Worm (Caenorhabditis elegans) whole organism, young adult: ENCODE results near the gene Y53C12B.1.

Experiments used
- C06A6.2 ChIP-seq: fragments of 200-800 bp; sonication (Bioruptor generic); conservative IDR thresholded peaks from 2 replicates; pipeline ENCODE4 v1.3.6; 2022; ENCODE audit warnings: missing genetic modification characterization, missing compliant biosample characterization
- C17E4.6 ChIP-seq: fragments of 200-800 bp; sonication (Bioruptor generic); IDR thresholded peaks from 2 replicates; pipeline ENCODE4 v1.3.6; 2022; ENCODE audit warnings: missing genetic modification reagents, missing genetic modification characterization, missing compliant biosample characterization
- D2030.7 ChIP-seq: fragments of 200-800 bp; sonication (Bioruptor generic); IDR thresholded peaks from 2 replicates; pipeline ENCODE4 v1.3.6; 2022; ENCODE audit warnings: missing genetic modification reagents, missing genetic modification characterization, missing compliant biosample characterization
- F10E7.11 ChIP-seq: sonication (generic microtip); optimal IDR thresholded peaks from 2 replicates; lab custom pipeline; 2017; ENCODE audit warnings: mild to moderate bottlenecking, missing genetic modification characterization, moderate library complexity, missing compliant biosample characterization
- F22D6.2 ChIP-seq: sonication (generic microtip); optimal IDR thresholded peaks from 2 replicates; lab custom pipeline; 2016; ENCODE audit warnings: mild to moderate bottlenecking, missing genetic modification characterization, missing compliant biosample characterization
- F37B4.10 ChIP-seq: fragments of 200-800 bp; sonication (Bioruptor generic); IDR thresholded peaks from 2 replicates; pipeline ENCODE4 v1.3.6; 2022; ENCODE audit warnings: missing genetic modification characterization, missing compliant biosample characterization
- F49E8.2 ChIP-seq: sonication (generic microtip); optimal IDR thresholded peaks from 3 replicates; lab custom pipeline; 2017; ENCODE audit warnings: missing genetic modification characterization, mild to moderate bottlenecking, missing compliant biosample characterization, antibody characterized with exemption, moderate library complexity; ENCODE audit not compliant: insufficient read depth
- F52B5.7 ChIP-seq: sonication (generic microtip); optimal IDR thresholded peaks from 2 replicates; lab custom pipeline; 2016; ENCODE audit warnings: mild to moderate bottlenecking, missing genetic modification characterization, missing compliant biosample characterization
- F55B11.4 ChIP-seq: sonication (generic microtip); optimal IDR thresholded peaks from 2 replicates; lab custom pipeline; 2016; ENCODE audit warnings: missing compliant biosample characterization, missing genetic modification characterization, borderline replicate concordance; ENCODE audit not compliant: insufficient read depth
- Y53G8AR.9 ChIP-seq: fragments of 200-800 bp; sonication (Bioruptor generic); conservative IDR thresholded peaks from 2 replicates; pipeline ENCODE4 v1.3.6; 2022; ENCODE audit warnings: missing genetic modification reagents, missing genetic modification characterization, missing compliant biosample characterization
- Y56A3A.18 ChIP-seq: fragments of 200-800 bp; sonication (Bioruptor generic); IDR thresholded peaks from 2 replicates; pipeline ENCODE4 v1.3.6; 2022; ENCODE audit warnings: missing genetic modification reagents, missing genetic modification characterization, missing compliant biosample characterization
- aptf-3 ChIP-seq: fragments of 200-800 bp; sonication (Bioruptor generic); IDR thresholded peaks from 2 replicates; pipeline ENCODE4 v1.3.6; 2022; ENCODE audit warnings: missing genetic modification characterization, missing compliant biosample characterization
- attf-3 ChIP-seq: fragments of 200-800 bp; sonication (Bioruptor generic); conservative IDR thresholded peaks from 2 replicates; pipeline ENCODE4 v1.3.6; 2022; ENCODE audit warnings: missing genetic modification reagents, missing genetic modification characterization, missing compliant biosample characterization
- attf-5 ChIP-seq: fragments of 200-800 bp; sonication (Bioruptor generic); optimal IDR thresholded peaks from 2 replicates; lab custom pipeline; 2018; ENCODE audit warnings: mild to moderate bottlenecking, missing genetic modification characterization, missing compliant biosample characterization
- cebp-1 ChIP-seq, 2 experiments: fragments of 200-800 bp in 1 of 2; sonication (Bioruptor generic) in 1 of 2; sonication (generic microtip) in 1 of 2; IDR thresholded peaks in 1 of 2; optimal IDR thresholded peaks in 1 of 2; 2 replicates each; pipeline versions ENCODE4 v1.3.6 to Lab custom; 2017 to 2022; ENCODE audit warnings: missing compliant biosample characterization in 2 of 2, missing genetic modification characterization in 2 of 2, mild to moderate bottlenecking in 1 of 2, missing genetic modification reagents in 1 of 2, moderate library complexity in 1 of 2
- ceh-27 ChIP-seq: fragments of 200-800 bp; sonication (Bioruptor generic); optimal IDR thresholded peaks from 2 replicates; lab custom pipeline; 2018; ENCODE audit warnings: mild to moderate bottlenecking, missing genetic modification characterization, moderate library complexity, missing compliant biosample characterization
- ceh-58 ChIP-seq: fragments of 200-800 bp; sonication (Bioruptor generic); IDR thresholded peaks from 2 replicates; pipeline ENCODE4 v1.3.6; 2022; ENCODE audit warnings: missing genetic modification characterization, missing compliant biosample characterization
- ceh-91 ChIP-seq: fragments of 200-800 bp; sonication (Bioruptor generic); IDR thresholded peaks from 2 replicates; pipeline ENCODE4 v1.3.6; 2022; ENCODE audit warnings: missing genetic modification reagents, missing genetic modification characterization, missing compliant biosample characterization
- die-1 ChIP-seq: sonication (generic microtip); optimal IDR thresholded peaks from 2 replicates; lab custom pipeline; 2016; ENCODE audit warnings: missing genotype, mild to moderate bottlenecking, missing genetic modification characterization, missing compliant biosample characterization
- dox-1 ChIP-seq: fragments of 200-800 bp; sonication (Bioruptor generic); IDR thresholded peaks from 2 replicates; pipeline ENCODE4 v1.3.6; 2022; ENCODE audit warnings: missing genetic modification reagents, missing genetic modification characterization, missing compliant biosample characterization
- efl-1 ChIP-seq: fragments of 150-350 bp; optimal IDR thresholded peaks from 2 replicates; lab custom pipeline; 2014; ENCODE audit warnings: missing biosample characterization, missing genetic modification reagents, missing genetic modification characterization
- egrh-3 ChIP-seq: fragments of 200-800 bp; sonication (Bioruptor generic); IDR thresholded peaks from 2 replicates; pipeline ENCODE4 v1.3.6; 2022; ENCODE audit warnings: missing genetic modification reagents, missing genetic modification characterization, missing compliant biosample characterization
- ekl-4 ChIP-seq: fragments of 200-800 bp; sonication (Bioruptor generic); IDR thresholded peaks from 2 replicates; pipeline ENCODE4 v1.3.6; 2022; ENCODE audit warnings: missing genetic modification reagents, missing genetic modification characterization, missing compliant biosample characterization
- fkh-3 ChIP-seq: sonication (generic microtip); optimal IDR thresholded peaks from 2 replicates; lab custom pipeline; 2016; ENCODE audit warnings: mild to moderate bottlenecking, missing genetic modification characterization, missing compliant biosample characterization
- hlh-26 ChIP-seq: fragments of 200-800 bp; sonication (Bioruptor generic); conservative IDR thresholded peaks from 2 replicates; pipeline ENCODE4 v1.3.6; 2022; ENCODE audit warnings: missing genetic modification reagents, missing genetic modification characterization, missing compliant biosample characterization
- hmg-20 ChIP-seq: fragments of 200-800 bp; sonication (Bioruptor generic); IDR thresholded peaks from 2 replicates; pipeline ENCODE4 v1.3.6; 2022; ENCODE audit warnings: missing genetic modification reagents, missing genetic modification characterization, missing compliant biosample characterization
- hrde-1 ChIP-seq: sonication (generic microtip); optimal IDR thresholded peaks from 2 replicates; lab custom pipeline; 2016; ENCODE audit warnings: missing genetic modification characterization, mild to moderate bottlenecking, missing compliant biosample characterization, moderate library complexity, missing genotype, missing genetic modification reagents, borderline replicate concordance
- hsf-1 ChIP-seq: fragments of 200-800 bp; sonication (Bioruptor generic); IDR thresholded peaks from 2 replicates; pipeline ENCODE4 v1.3.6; 2022; ENCODE audit warnings: missing genetic modification reagents, missing genetic modification characterization, missing compliant biosample characterization
- lag-1 ChIP-seq: fragments of 200-800 bp; sonication (Bioruptor generic); IDR thresholded peaks from 2 replicates; pipeline ENCODE4 v1.3.6; 2022; ENCODE audit warnings: missing genetic modification reagents, missing genetic modification characterization, missing compliant biosample characterization
- let-526 ChIP-seq: fragments of 200-800 bp; sonication (Bioruptor generic); IDR thresholded peaks from 2 replicates; pipeline ENCODE4 v1.3.6; 2022; ENCODE audit warnings: missing genetic modification reagents, missing genetic modification characterization, missing compliant biosample characterization
- lin-26 ChIP-seq: fragments of 200-800 bp; sonication (Bioruptor generic); IDR thresholded peaks from 2 replicates; pipeline ENCODE4 v1.3.6; 2022; ENCODE audit warnings: missing genetic modification reagents, missing genetic modification characterization, missing compliant biosample characterization
- lin-40 ChIP-seq: sonication (generic microtip); optimal IDR thresholded peaks from 2 replicates; lab custom pipeline; 2016; ENCODE audit warnings: missing genetic modification characterization, mild to moderate bottlenecking, missing compliant biosample characterization, missing genotype, missing genetic modification reagents
- lin-54 ChIP-seq: fragments of 200-800 bp; sonication (Bioruptor generic); optimal IDR thresholded peaks from 2 replicates; lab custom pipeline; 2018; ENCODE audit warnings: mild to moderate bottlenecking, missing genetic modification characterization, missing compliant biosample characterization
- madf-8 ChIP-seq: fragments of 200-800 bp; sonication (Bioruptor generic); conservative IDR thresholded peaks from 2 replicates; pipeline ENCODE4 v1.3.6; 2022; ENCODE audit warnings: missing genetic modification reagents, missing genetic modification characterization, missing compliant biosample characterization
- nfya-1 ChIP-seq: sonication (generic microtip); optimal IDR thresholded peaks from 2 replicates; lab custom pipeline; 2017; ENCODE audit warnings: antibody characterized with exemption, missing compliant biosample characterization, missing genetic modification characterization, borderline replicate concordance; ENCODE audit not compliant: insufficient read depth
- nhr-120 ChIP-seq: fragments of 200-800 bp; sonication (Bioruptor generic); IDR thresholded peaks from 2 replicates; pipeline ENCODE4 v1.3.6; 2022; ENCODE audit warnings: missing genetic modification characterization, missing compliant biosample characterization
- nhr-80 ChIP-seq: sonication (generic microtip); optimal IDR thresholded peaks from 2 replicates; lab custom pipeline; 2016; ENCODE audit warnings: missing genetic modification characterization, missing compliant biosample characterization
- nhr-90 ChIP-seq: sonication (generic microtip); optimal IDR thresholded peaks from 2 replicates; lab custom pipeline; 2016; ENCODE audit warnings: missing genotype, mild to moderate bottlenecking, missing genetic modification characterization, missing compliant biosample characterization
- rcor-1 ChIP-seq: fragments of 200-800 bp; sonication (Bioruptor generic); IDR thresholded peaks from 2 replicates; pipeline ENCODE4 v1.3.6; 2022; ENCODE audit warnings: missing genetic modification reagents, missing genetic modification characterization, missing compliant biosample characterization
- repo-1 ChIP-seq: sonication (generic microtip); optimal IDR thresholded peaks from 2 replicates; lab custom pipeline; 2017; ENCODE audit warnings: mild to moderate bottlenecking, missing genetic modification characterization, missing compliant biosample characterization
- sdz-38 ChIP-seq: sonication (generic microtip); optimal IDR thresholded peaks from 2 replicates; lab custom pipeline; 2016; ENCODE audit warnings: missing genotype, missing genetic modification characterization, missing compliant biosample characterization
- snpc-1.1 ChIP-seq: sonication (generic microtip); optimal IDR thresholded peaks from 2 replicates; lab custom pipeline; 2017; ENCODE audit warnings: missing genetic modification characterization, mild to moderate bottlenecking, missing compliant biosample characterization, antibody characterized with exemption, moderate library complexity, missing genotype, missing genetic modification reagents; ENCODE audit not compliant: insufficient read depth
- sptf-2 ChIP-seq: fragments of 200-800 bp; sonication (Bioruptor generic); optimal IDR thresholded peaks from 2 replicates; lab custom pipeline; 2018; ENCODE audit warnings: mild to moderate bottlenecking, missing genetic modification characterization, missing compliant biosample characterization
- tlf-1 ChIP-seq: fragments of 200-800 bp; sonication (Bioruptor generic); optimal IDR thresholded peaks from 2 replicates; lab custom pipeline; 2018; ENCODE audit warnings: mild to moderate bottlenecking, missing genetic modification characterization, missing compliant biosample characterization
- ztf-22 ChIP-seq: fragments of 200-800 bp; sonication (Bioruptor generic); optimal IDR thresholded peaks from 2 replicates; lab custom pipeline; 2018; ENCODE audit warnings: mild to moderate bottlenecking, missing genetic modification characterization, moderate library complexity, missing compliant biosample characterization
- ztf-26 ChIP-seq: sonication (generic microtip); optimal IDR thresholded peaks from 2 replicates; lab custom pipeline; 2017; ENCODE audit warnings: missing genetic modification characterization, missing compliant biosample characterization
- ztf-3 ChIP-seq: fragments of 200-800 bp; sonication (Bioruptor generic); optimal IDR thresholded peaks from 2 replicates; lab custom pipeline; 2018; ENCODE audit warnings: mild to moderate bottlenecking, missing genetic modification characterization, missing compliant biosample characterization

Gene Y53C12B.1

DNA sequence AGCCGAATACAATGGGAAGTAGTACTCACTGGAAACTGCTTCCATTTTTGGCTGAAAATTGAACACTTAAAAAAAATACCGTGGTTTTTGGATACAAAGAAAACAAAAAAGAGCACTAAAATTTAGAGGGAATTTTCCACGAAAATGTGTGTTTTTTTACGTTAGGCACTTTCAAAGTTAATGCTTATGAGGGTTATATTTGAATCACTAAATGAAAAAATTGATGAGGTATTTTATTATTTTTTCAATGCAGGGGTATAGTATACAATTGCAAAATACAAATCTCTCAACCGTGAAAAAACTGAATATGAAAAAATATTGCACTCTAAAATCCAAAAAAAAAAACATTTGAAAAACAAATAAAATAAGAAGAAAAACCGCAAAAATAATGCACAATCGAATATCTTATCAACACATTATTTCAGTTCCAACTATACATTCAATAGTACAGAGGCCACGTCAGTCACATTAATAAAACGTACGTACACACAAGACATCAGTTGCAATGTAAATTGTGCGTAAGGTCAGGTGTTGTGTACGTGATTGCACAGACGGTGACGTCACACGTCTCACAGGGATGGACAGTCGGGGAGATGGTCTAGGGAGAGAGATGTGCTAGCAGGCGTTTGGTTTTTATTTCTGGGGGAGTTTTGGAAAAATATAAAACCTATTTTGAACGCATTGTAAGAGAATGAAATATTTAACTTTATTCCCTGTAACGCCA, 24.1 kb upstream of the Y53C12B.1 start, which contains the start of gene aqp-10 (continued):
- TF ChIP-seq ceh-27 (GFP tag; lab: Kevin White, UChicago) (peak; percentile 1), attf-5 (peak; percentile 14), ceh-58 (GFP tag; lab: Robert Waterston, UW) (no peak), ekl-4 (GFP tag; lab: Robert Waterston, UW) (no peak), C17E4.6 (no peak), ceh-91 (GFP tag; lab: Robert Waterston, UW) (no peak), F22D6.2 (no peak), tlf-1 (GFP tag; lab: Kevin White, UChicago) (no peak), aptf-3 (no peak), hmg-20 (GFP tag; lab: Robert Waterston, UW) (no peak), nfya-1 (tag; lab: Kevin White, UChicago) (no peak), rcor-1 (GFP tag; lab: Robert Waterston, UW) (no peak), ztf-26 (tag; lab: Kevin White, UChicago) (no peak), fkh-3 (no peak), ztf-22 (GFP tag; lab: Kevin White, UChicago) (no peak), cebp-1 (GFP tag; IDR thresholded peaks at IDR 0.05; lab: Robert Waterston, UW) (no peak), cebp-1 (tag; optimal IDR thresholded peaks at IDR 0.05; lab: Kevin White, UChicago) (peak; percentile 60), efl-1 (no peak), ztf-3 (GFP tag; lab: Kevin White, UChicago) (no peak), Y53G8AR.9 (GFP tag; lab: Robert Waterston, UW) (no peak), hrde-1 (tag; lab: Kevin White, UChicago) (no peak), nhr-120 (GFP tag; lab: Robert Waterston, UW) (no peak), dox-1 (GFP tag; lab: Robert Waterston, UW) (no peak; the same call in 1 of the 2 replicates), lag-1 (no peak), lin-54 (GFP tag; lab: Kevin White, UChicago) (peak; percentile 37), repo-1 (peak; percentile 67), lin-40 (peak; percentile 11), sptf-2 (GFP tag; lab: Kevin White, UChicago) (no peak), D2030.7 (GFP tag; lab: Robert Waterston, UW) (no peak), F37B4.10 (GFP tag; lab: Robert Waterston, UW) (no peak), attf-3 (GFP tag; lab: Robert Waterston, UW) (no peak), sdz-38 (tag; lab: Kevin White, UChicago) (no peak), F49E8.2 (tag; lab: Kevin White, UChicago) (no peak), nhr-80 (tag; lab: Kevin White, UChicago) (peak; percentile 82), F52B5.7 (tag; lab: Kevin White, UChicago) (no peak), lin-26 (GFP tag; lab: Robert Waterston, UW) (no peak), F10E7.11 (no peak), madf-8 (GFP tag; lab: Robert Waterston, UW) (no peak), C06A6.2 (GFP tag; lab: Robert Waterston, UW) (no peak), nhr-90 (tag; lab: Kevin White, UChicago) (no peak), F55B11.4 (tag; lab: Kevin White, UChicago) (no peak), egrh-3 (GFP tag; lab: Robert Waterston, UW) (no peak), Y56A3A.18 (GFP tag; lab: Robert Waterston, UW) (no peak), let-526 (GFP tag; lab: Robert Waterston, UW) (no peak), hlh-26 (GFP tag; lab: Robert Waterston, UW) (no peak), snpc-1.1 (tag; lab: Kevin White, UChicago) (no peak), die-1 (no peak), hsf-1 (GFP tag; lab: Robert Waterston, UW) (no peak)
